Fruit fly (Drosophila melanogaster): ENCODE data around the gene skd.

Gene skd

dm6 chr3L:20944180-20944579 lies 83.1 kb downstream of the skd start (continued):
- TF ChIP-seq Trl (optimal IDR thresholded peaks at IDR 0.05) (no peak), Trl (GFP tag; optimal IDR thresholded peaks at IDR 0.05) (peak; percentile 41), Xrp1 (GFP tag; IDR thresholded peaks at IDR 0.05) (peak; percentile 67), chif (GFP tag; optimal IDR thresholded peaks at IDR 0.05) (peak in 1 of 2 experiments; percentile 45), sr (GFP tag; IDR thresholded peaks at IDR 0.05) (0 out of 3 replicates have a peak, but pooled peaks have one; percentile 30), nerfin-1 (tag; optimal IDR thresholded peaks at IDR 0.05) (no peak), ftz-f1 (GFP tag; optimal IDR thresholded peaks at IDR 0.05) (no peak), Dref (GFP tag; IDR thresholded peaks at IDR 0.05) (no peak), CG8765 (GFP tag; IDR thresholded peaks at IDR 0.05) (no peak), chm (GFP tag; IDR thresholded peaks at IDR 0.05) (peak; percentile 40; the same call in 1 of the 2 replicates), CG10431 (GFP tag; optimal IDR thresholded peaks at IDR 0.05) (peak; percentile 31), jigr1 (GFP tag; IDR thresholded peaks at IDR 0.05) (no peak), CG8388 (GFP tag; optimal IDR thresholded peaks at IDR 0.05) (peak; percentile 6), CG1832 (GFP tag; optimal IDR thresholded peaks at IDR 0.05) (no peak), CoRest (tag; optimal IDR thresholded peaks at IDR 0.05) (no peak), Ravus (GFP tag; IDR thresholded peaks at IDR 0.05) (no peak), Fer2 (tag; optimal IDR thresholded peaks at IDR 0.05) (no peak), CG7357 (GFP tag; IDR thresholded peaks at IDR 0.05) (no peak), CG8924 (tag; optimal IDR thresholded peaks at IDR 0.05) (peak; percentile 43), Atf-2 (GFP tag; optimal IDR thresholded peaks at IDR 0.05) (no peak), wor (GFP tag; IDR thresholded peaks at IDR 0.05) (no peak), sc (optimal IDR thresholded peaks at IDR 0.05) (no peak), sc (GFP tag; optimal IDR thresholded peaks at IDR 0.05) (peak; percentile 61), CG6254 (GFP tag; optimal IDR thresholded peaks at IDR 0.05) (peak; percentile 21), bigmax (GFP tag; optimal IDR thresholded peaks at IDR 0.05) (no peak), CG12071 (GFP tag; optimal IDR thresholded peaks at IDR 0.05) (peak; percentile 26), her (GFP tag; optimal IDR thresholded peaks at IDR 0.05) (no peak), BEAF-32 (GFP tag; optimal IDR thresholded peaks at IDR 0.05) (no peak), CG1603 (tag; optimal IDR thresholded peaks at IDR 0.05) (peak; percentile 66), fd96Cb (tag; optimal IDR thresholded peaks at IDR 0.05) (no peak), MBD-R2 (GFP tag; IDR thresholded peaks at IDR 0.05) (no peak), nau (GFP tag; optimal IDR thresholded peaks at IDR 0.05) (peak; percentile 29), CG6654 (GFP tag; optimal IDR thresholded peaks at IDR 0.05) (no peak), Camta (GFP tag; optimal IDR thresholded peaks at IDR 0.05) (peak; percentile 26), scrt (GFP tag; optimal IDR thresholded peaks at IDR 0.05) (no peak), CG1024 (GFP tag; IDR thresholded peaks at IDR 0.05) (no peak)
